Worm (Caenorhabditis elegans) whole organism, L3 larva: ENCODE data around the gene cnnm-2.
A peak's percentile ranks its signal among the peaks of the same experiment; 100 is the strongest.

Experiments used
- R02D3.7 ChIP-seq: fragments of 150-350 bp; optimal IDR thresholded peaks from 2 replicates; lab custom pipeline; 2014; ENCODE audit warnings: missing biosample characterization, missing genetic modification characterization
- ZK546.5 ChIP-seq: sonication (generic microtip); optimal IDR thresholded peaks from 2 replicates; lab custom pipeline; 2017; ENCODE audit warnings: missing biosample characterization, missing genetic modification characterization
- aly-2 ChIP-seq: fragments of 150-350 bp; optimal IDR thresholded peaks from 2 replicates; lab custom pipeline; 2014; ENCODE audit warnings: missing biosample characterization, missing genetic modification characterization
- ama-1 ChIP-seq: fragments of 150-350 bp; optimal IDR thresholded peaks from 2 replicates; lab custom pipeline; 2018
- ceh-16 ChIP-seq: sonication (generic microtip); optimal IDR thresholded peaks from 2 replicates; lab custom pipeline; 2017; ENCODE audit warnings: missing biosample characterization, missing genetic modification characterization
- ceh-28 ChIP-seq: fragments of 150-350 bp; optimal IDR thresholded peaks from 2 replicates; lab custom pipeline; 2014; ENCODE audit warnings: missing biosample characterization, missing genetic modification reagents, missing genetic modification characterization
- ceh-82 ChIP-seq: fragments of 150-350 bp; optimal IDR thresholded peaks from 2 replicates; lab custom pipeline; 2014; ENCODE audit warnings: missing biosample characterization, missing genetic modification characterization
- ceh-9 ChIP-seq: sonication (generic microtip); optimal IDR thresholded peaks from 2 replicates; lab custom pipeline; 2018; ENCODE audit warnings: missing biosample characterization, missing genetic modification characterization
- daf-12 ChIP-seq: fragments of 150-350 bp; optimal IDR thresholded peaks from 2 replicates; lab custom pipeline; 2014; ENCODE audit warnings: missing biosample characterization, missing genetic modification reagents, missing genetic modification characterization
- egl-27 ChIP-seq: sonication (generic microtip); optimal IDR thresholded peaks from 4 replicates; lab custom pipeline; 2017; ENCODE audit warnings: missing biosample characterization, missing genetic modification reagents, missing genetic modification characterization
- egl-5 ChIP-seq: fragments of 150-350 bp; optimal IDR thresholded peaks from 2 replicates; lab custom pipeline; 2017; ENCODE audit warnings: missing biosample characterization, missing genetic modification reagents, missing genetic modification characterization, inconsistent platforms
- elt-1 ChIP-seq: fragments of 150-350 bp; optimal IDR thresholded peaks from 2 replicates; lab custom pipeline; 2014; ENCODE audit warnings: missing biosample characterization, missing genetic modification characterization
- elt-2 ChIP-seq: sonication (generic microtip); optimal IDR thresholded peaks from 2 replicates; lab custom pipeline; 2016; ENCODE audit warnings: missing genetic modification reagents, mild to moderate bottlenecking, missing genetic modification characterization, missing compliant biosample characterization
- elt-3 ChIP-seq, 3 experiments: fragments of 150-350 bp in 1 of 3; sonication (generic microtip) in 2 of 3; optimal IDR thresholded peaks; 2 replicates in 2 of 3; 4 replicates in 1 of 3; lab custom pipeline; 2014 to 2017; ENCODE audit warnings: missing biosample characterization in 3 of 3, missing genetic modification characterization in 3 of 3
- eor-1 ChIP-seq, 2 experiments: fragments of 150-350 bp; optimal IDR thresholded peaks; 2 replicates each; lab custom pipeline; 2014 to 2018; ENCODE audit warnings: missing biosample characterization in 2 of 2, missing genetic modification characterization in 2 of 2
- fkh-10 ChIP-seq: sonication (generic microtip); optimal IDR thresholded peaks from 2 replicates; lab custom pipeline; 2017; ENCODE audit warnings: missing biosample characterization, missing genetic modification reagents, missing genetic modification characterization
- fkh-2 ChIP-seq: fragments of 150-350 bp; optimal IDR thresholded peaks from 2 replicates; lab custom pipeline; 2014; ENCODE audit warnings: missing biosample characterization, missing genetic modification reagents, missing genetic modification characterization
- fos-1 ChIP-seq: fragments of 150-350 bp; optimal IDR thresholded peaks from 2 replicates; lab custom pipeline; 2014; ENCODE audit warnings: missing biosample characterization, missing genetic modification characterization
- hmg-11 ChIP-seq: sonication (generic microtip); optimal IDR thresholded peaks from 2 replicates; lab custom pipeline; 2016; ENCODE audit warnings: missing genetic modification characterization, missing compliant biosample characterization
- jun-1 ChIP-seq: fragments of 150-350 bp; optimal IDR thresholded peaks from 2 replicates; lab custom pipeline; 2014; ENCODE audit warnings: missing biosample characterization, missing genetic modification reagents, missing genetic modification characterization
- lin-39 ChIP-seq: fragments of 150-350 bp; optimal IDR thresholded peaks from 2 replicates; lab custom pipeline; 2018; ENCODE audit warnings: missing biosample characterization, missing genetic modification reagents, missing genetic modification characterization
- lsy-12 ChIP-seq: sonication (generic microtip); optimal IDR thresholded peaks from 2 replicates; lab custom pipeline; 2016; ENCODE audit warnings: mild to moderate bottlenecking, missing genetic modification characterization, missing compliant biosample characterization
- mdl-1 ChIP-seq: fragments of 150-350 bp; optimal IDR thresholded peaks from 2 replicates; lab custom pipeline; 2014; ENCODE audit warnings: missing biosample characterization, missing genetic modification characterization
- mml-1 ChIP-seq: fragments of 150-350 bp; sonication (generic microtip); optimal IDR thresholded peaks from 3 replicates; lab custom pipeline; 2014; ENCODE audit warnings: missing biosample characterization, missing genetic modification characterization
- nhr-11 ChIP-seq: fragments of 150-350 bp; optimal IDR thresholded peaks from 2 replicates; lab custom pipeline; 2014; ENCODE audit warnings: missing biosample characterization, missing genetic modification characterization
- nhr-12 ChIP-seq: fragments of 150-350 bp; optimal IDR thresholded peaks from 2 replicates; lab custom pipeline; 2014; ENCODE audit warnings: missing biosample characterization, missing genetic modification characterization
- nhr-23 ChIP-seq: fragments of 150-350 bp; optimal IDR thresholded peaks from 2 replicates; lab custom pipeline; 2014; ENCODE audit warnings: missing biosample characterization, missing genetic modification reagents, missing genetic modification characterization
- nhr-237 ChIP-seq: fragments of 150-350 bp; optimal IDR thresholded peaks from 2 replicates; lab custom pipeline; 2014; ENCODE audit warnings: missing biosample characterization, missing genetic modification characterization
- nhr-28 ChIP-seq: fragments of 150-350 bp; optimal IDR thresholded peaks from 2 replicates; lab custom pipeline; 2014; ENCODE audit warnings: missing biosample characterization, missing genetic modification characterization
- nhr-43 ChIP-seq: sonication (generic microtip); optimal IDR thresholded peaks from 2 replicates; lab custom pipeline; 2016; ENCODE audit warnings: mild to moderate bottlenecking, missing genetic modification characterization, missing compliant biosample characterization; ENCODE audit not compliant: poor library complexity, severe bottlenecking
- nhr-67 ChIP-seq: fragments of 150-350 bp; optimal IDR thresholded peaks from 2 replicates; lab custom pipeline; 2014; ENCODE audit warnings: missing biosample characterization, missing genetic modification characterization
- nhr-77 ChIP-seq: fragments of 150-350 bp; optimal IDR thresholded peaks from 2 replicates; lab custom pipeline; 2014; ENCODE audit warnings: missing biosample characterization, missing genetic modification characterization
- pha-4 ChIP-seq: fragments of 150-350 bp; optimal IDR thresholded peaks from 2 replicates; lab custom pipeline; 2014; ENCODE audit warnings: missing biosample characterization, missing genetic modification reagents, missing genetic modification characterization
- pqm-1 ChIP-seq: fragments of 150-350 bp; optimal IDR thresholded peaks from 2 replicates; lab custom pipeline; 2017; ENCODE audit warnings: missing biosample characterization, missing genetic modification characterization, inconsistent platforms
- sea-2 ChIP-seq: fragments of 150-350 bp; sonication (generic microtip); optimal IDR thresholded peaks from 4 replicates; lab custom pipeline; 2014; ENCODE audit warnings: missing biosample characterization, missing genetic modification reagents, missing genetic modification characterization
- skn-1 ChIP-seq: fragments of 150-350 bp; optimal IDR thresholded peaks from 2 replicates; lab custom pipeline; 2014; ENCODE audit warnings: missing biosample characterization, missing genetic modification characterization
- snpc-4 ChIP-seq: fragments of 150-350 bp; optimal IDR thresholded peaks from 2 replicates; lab custom pipeline; 2014; ENCODE audit warnings: missing biosample characterization, missing genetic modification characterization
- tbx-2 ChIP-seq: sonication (generic microtip); optimal IDR thresholded peaks from 2 replicates; lab custom pipeline; 2016; ENCODE audit warnings: mild to moderate bottlenecking, missing genetic modification characterization, missing compliant biosample characterization
- unc-39 ChIP-seq: sonication (generic microtip); optimal IDR thresholded peaks from 4 replicates; lab custom pipeline; 2017; ENCODE audit warnings: missing biosample characterization, missing genetic modification characterization
- unc-62 ChIP-seq: fragments of 150-350 bp; sonication (generic microtip); optimal IDR thresholded peaks from 4 replicates; lab custom pipeline; 2014; ENCODE audit warnings: missing biosample characterization, missing genetic modification reagents, missing genetic modification characterization
- zag-1 ChIP-seq: fragments of 150-350 bp; optimal IDR thresholded peaks from 2 replicates; lab custom pipeline; 2014; ENCODE audit warnings: missing biosample characterization, missing genetic modification characterization
- ztf-11 ChIP-seq: fragments of 150-350 bp; optimal IDR thresholded peaks from 2 replicates; lab custom pipeline; 2014; ENCODE audit warnings: missing biosample characterization, missing genetic modification characterization

cnnm-2 gene

DNA sequence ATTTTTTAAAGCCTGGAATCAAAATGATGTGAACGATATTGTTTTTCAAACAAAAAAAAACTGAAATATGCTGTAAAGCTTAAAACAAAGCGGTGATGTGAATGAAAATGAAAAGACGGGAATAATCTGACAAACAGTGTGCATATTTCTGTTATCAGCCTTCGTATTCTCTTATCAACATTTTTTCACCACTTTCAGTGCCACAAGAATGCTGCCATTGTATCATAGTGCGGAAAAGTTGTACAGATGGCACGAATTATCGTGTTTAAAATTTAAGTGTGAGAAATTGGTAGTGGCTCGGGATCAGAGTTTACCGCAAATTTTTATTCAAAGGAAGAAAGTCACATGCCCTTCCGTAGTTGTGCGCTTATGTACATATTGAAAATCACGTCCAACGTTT, 12.5 kb downstream of the cnnm-2 start, which contains the start of gene ifd-1:
Gene ifd-1, minus strand, starts transcription at position 12 of the 400 bp plus-strand sequence.
- TF ChIP-seq jun-1: peak; percentile 78
- TF ChIP-seq elt-2 (tag; lab: Kevin White, UChicago): peak; percentile 95
- TF ChIP-seq pqm-1 (tag; lab: Kevin White, UChicago): peak; percentile 88
- TF ChIP-seq lsy-12 (tag; lab: Kevin White, UChicago): no peak

DNA sequence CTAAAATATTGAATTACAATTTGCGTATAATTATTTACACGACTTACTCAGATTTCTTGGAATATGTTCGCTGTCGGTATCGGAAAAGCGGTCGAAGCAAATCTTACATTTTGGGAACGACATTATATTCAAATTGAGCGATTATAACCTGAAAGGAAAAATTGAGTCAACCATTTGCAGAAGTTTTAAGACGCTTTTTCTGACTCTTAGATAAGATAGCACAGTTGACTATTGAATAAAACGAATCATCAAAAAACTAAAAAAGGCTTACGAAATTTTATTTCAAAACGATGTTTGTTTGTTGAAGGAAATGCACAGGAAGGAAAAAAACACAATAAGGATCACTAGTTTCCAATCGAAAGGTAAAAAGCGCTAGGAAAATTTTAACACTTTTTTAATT, 16.5 kb downstream of the cnnm-2 start, which contains the start of gene rcs-1:
Gene rcs-1, minus strand, starts transcription at position 176 of the 400 bp plus-strand sequence.
- TF ChIP-seq elt-2 (tag; lab: Kevin White, UChicago): peak; percentile 30
- no peak for TF ChIP-seq ceh-9 (tag; lab: Kevin White, UChicago)

DNA sequence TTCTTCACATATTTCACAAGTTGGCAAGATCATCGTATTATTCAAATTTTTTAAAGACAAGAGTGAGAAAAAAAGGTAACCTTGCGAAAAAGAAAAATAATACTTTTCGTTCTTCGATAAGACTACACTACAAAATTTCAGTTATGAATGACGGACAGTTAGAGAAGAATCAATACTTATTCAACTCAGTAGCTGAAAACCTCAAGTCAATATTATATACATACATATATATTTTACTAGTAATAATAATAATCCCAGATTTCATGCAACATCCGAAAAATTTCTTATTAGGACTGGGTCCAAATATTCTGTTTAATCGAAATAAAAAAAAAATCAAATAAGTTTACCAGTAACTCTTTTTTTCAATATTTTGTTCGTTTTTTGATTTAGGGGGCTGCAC, 19.3 kb downstream of the cnnm-2 start, which contains the start of gene C28G1.6:
Gene C28G1.6, minus strand, starts transcription at position 101 of the 400 bp plus-strand sequence.
- TF ChIP-seq elt-2 (tag; lab: Kevin White, UChicago) (peak; percentile 54), hmg-11 (no peak), nhr-43 (tag; lab: Kevin White, UChicago) (no peak), eor-1 (tag; optimal IDR thresholded peaks at IDR 0.05; lab: Kevin White, UChicago) (no peak), R02D3.7 (no peak), pha-4 (peak; percentile 22), ceh-16 (tag; lab: Kevin White, UChicago) (no peak), ceh-82 (tag; lab: Kevin White, UChicago) (no peak), nhr-67 (tag; lab: Kevin White, UChicago) (no peak), unc-39 (tag; lab: Kevin White, UChicago) (no peak), nhr-23 (no peak), nhr-28 (no peak)

DNA sequence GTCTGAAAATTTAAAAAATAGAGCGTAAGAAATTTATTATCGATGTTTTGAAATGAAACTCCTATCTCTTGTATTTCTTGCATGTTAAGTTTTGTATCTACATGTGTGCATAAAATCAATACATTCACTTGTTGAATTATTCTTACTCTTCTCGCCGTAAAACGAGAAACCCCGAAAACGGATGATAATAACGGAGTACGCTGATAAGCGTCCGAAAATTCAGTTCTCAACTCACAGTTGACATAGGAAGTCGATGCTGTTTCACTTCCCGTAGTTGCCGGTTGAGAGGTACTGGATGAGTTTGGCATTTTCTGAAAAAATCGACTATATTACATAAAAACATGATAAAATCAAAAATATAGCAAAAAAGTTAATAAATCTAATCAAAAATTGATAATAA, 23.5 kb downstream of the cnnm-2 start, which contains the start of gene sec-15:
Gene sec-15, minus strand, starts transcription at position 311 of the 400 bp plus-strand sequence.
- TF ChIP-seq elt-2 (tag; lab: Kevin White, UChicago): peak; percentile 61
- no peak for TF ChIP-seq daf-12 (tag; lab: Kevin White, UChicago)
- peak; percentile 14 for TF ChIP-seq pqm-1 (tag; lab: Kevin White, UChicago)
- no peak for TF ChIP-seq nhr-23

DNA sequence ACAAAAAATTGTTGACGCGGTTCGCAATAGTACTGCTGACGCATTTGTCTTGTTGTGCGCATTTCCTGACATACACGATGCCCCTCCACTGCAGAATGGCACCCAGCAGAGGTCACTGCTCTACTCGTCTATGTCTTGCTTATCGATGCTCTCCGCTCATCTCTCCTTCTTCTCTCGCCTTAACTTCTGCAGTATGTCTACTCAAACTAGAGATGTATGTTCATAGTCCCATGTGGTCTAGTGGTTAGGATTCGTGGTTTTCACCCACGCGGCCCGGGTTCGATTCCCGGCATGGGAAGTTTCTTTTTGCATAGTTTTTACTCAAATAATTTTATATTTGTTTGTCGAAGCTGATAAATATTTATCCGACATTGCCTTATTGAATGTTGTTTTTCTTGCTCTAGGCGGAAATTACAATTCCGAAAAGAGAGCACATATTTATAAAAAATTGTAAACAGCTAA, 24.0 kb downstream of the cnnm-2 start, which contains the start of gene C28G1.2:
Gene C28G1.2, plus strand, starts transcription at position 130 of the 462 bp plus-strand sequence.
- TF ChIP-seq elt-1: peak; percentile 33
- TF ChIP-seq lsy-12 (tag; lab: Kevin White, UChicago): peak; percentile 94
- TF ChIP-seq eor-1 (tag; optimal IDR thresholded peaks at IDR 0.05; lab: Kevin White, UChicago): no peak
- TF ChIP-seq nhr-11 (tag; lab: Kevin White, UChicago): peak; percentile 68
- peak in 1 of 3 experiments; percentile 69 for TF ChIP-seq elt-3 (tag; optimal IDR thresholded peaks at IDR 0.05; lab: Kevin White, UChicago)
- peak; percentile 83 for TF ChIP-seq ceh-82 (tag; lab: Kevin White, UChicago)
- peak; percentile 89 for TF ChIP-seq pha-4
- peak; percentile 78 for TF ChIP-seq R02D3.7
- TF ChIP-seq lin-39 (tag; lab: Kevin White, UChicago): peak; percentile 87
- TF ChIP-seq nhr-67 (tag; lab: Kevin White, UChicago): no peak
- TF ChIP-seq egl-5 (tag; lab: Kevin White, UChicago): peak; percentile 77
- no peak for TF ChIP-seq fkh-10
- TF ChIP-seq snpc-4: peak; percentile 68
- TF ChIP-seq pqm-1 (tag; lab: Kevin White, UChicago): peak; percentile 53
- TF ChIP-seq jun-1: peak; percentile 93
- peak; percentile 94 for TF ChIP-seq nhr-23
- peak; percentile 40 for TF ChIP-seq elt-2 (tag; lab: Kevin White, UChicago)
- no peak for TF ChIP-seq ceh-9 (tag; lab: Kevin White, UChicago)
- TF ChIP-seq nhr-237 (tag; lab: Kevin White, UChicago): no peak
- peak; percentile 87 for TF ChIP-seq sea-2 (GFP tag; lab: Kevin White, UChicago)
- TF ChIP-seq egl-27 (tag; lab: Kevin White, UChicago): peak; percentile 88
- TF ChIP-seq skn-1 (tag; lab: Kevin White, UChicago): peak; percentile 85
- TF ChIP-seq ama-1 (lab: Kevin White, UChicago): no peak
- TF ChIP-seq fos-1 (tag; lab: Kevin White, UChicago): no peak
- TF ChIP-seq ZK546.5 (tag; lab: Kevin White, UChicago): no peak
- TF ChIP-seq mml-1 (tag; lab: Kevin White, UChicago): no peak
- peak; percentile 93 for TF ChIP-seq ceh-28 (tag; lab: Kevin White, UChicago)
- TF ChIP-seq unc-62 (GFP tag; lab: Kevin White, UChicago): peak; percentile 82
- TF ChIP-seq nhr-43 (tag; lab: Kevin White, UChicago): peak; percentile 95
- no peak for TF ChIP-seq daf-12 (tag; lab: Kevin White, UChicago)
- TF ChIP-seq nhr-77 (tag; lab: Kevin White, UChicago): peak; percentile 74
- no peak for TF ChIP-seq nhr-12 (tag; lab: Kevin White, UChicago)
- TF ChIP-seq aly-2 (tag; lab: Kevin White, UChicago): no peak
- no peak for TF ChIP-seq ztf-11 (tag; lab: Kevin White, UChicago)
- TF ChIP-seq ceh-16 (tag; lab: Kevin White, UChicago): peak; percentile 22
- peak; percentile 67 for TF ChIP-seq mdl-1
- TF ChIP-seq unc-39 (tag; lab: Kevin White, UChicago): no peak
- no peak for TF ChIP-seq fkh-2 (tag; lab: Kevin White, UChicago)
- TF ChIP-seq nhr-28: no peak
- TF ChIP-seq zag-1 (tag; lab: Kevin White, UChicago): peak; percentile 53
- peak; percentile 94 for TF ChIP-seq tbx-2 (tag; lab: Kevin White, UChicago)
